Fruit fly (Drosophila melanogaster) whole organism, embryonic: ENCODE results near the gene CG4115.

Experiments used
- Abd-B ChIP-seq: fragments of 200-800 bp; sonication (Bioruptor generic); optimal IDR thresholded peaks from 2 replicates; lab custom pipeline; 2018; ENCODE audit warnings: missing biosample characterization, mild to moderate bottlenecking, missing genetic modification characterization, moderate library complexity
- B-H2 ChIP-seq: fragments of 200-800 bp; sonication (Bioruptor generic); optimal IDR thresholded peaks from 2 replicates; lab custom pipeline; 2018; ENCODE audit warnings: missing biosample characterization, mild to moderate bottlenecking, missing genetic modification characterization
- Bdp1 ChIP-seq: fragments of 200-800 bp; sonication (Bioruptor generic); optimal IDR thresholded peaks from 3 replicates; lab custom pipeline; 2016; ENCODE audit warnings: missing biosample characterization, missing genetic modification characterization
- CG1024 ChIP-seq: fragments of 200-800 bp; sonication (Bioruptor generic); IDR thresholded peaks from 2 replicates; pipeline ENCODE4 v1.3.6; 2022; ENCODE audit warnings: missing biosample characterization, missing genetic modification characterization
- CG11093 ChIP-seq: fragments of 200-800 bp; sonication (Bioruptor generic); IDR thresholded peaks from 3 replicates; pipeline ENCODE4 v1.3.6; 2022; ENCODE audit warnings: missing biosample characterization, missing genetic modification characterization
- CG11247 ChIP-seq: fragments of 200-800 bp; sonication (Bioruptor generic); IDR thresholded peaks from 2 replicates; pipeline ENCODE4 v1.3.6; 2022; ENCODE audit warnings: missing biosample characterization, missing genetic modification characterization
- CG12942 ChIP-seq: fragments of 200-800 bp; sonication (Bioruptor generic); optimal IDR thresholded peaks from 3 replicates; lab custom pipeline; 2016; ENCODE audit warnings: missing biosample characterization, missing genetic modification characterization
- CG13894 ChIP-seq: fragments of 200-800 bp; sonication (Bioruptor generic); optimal IDR thresholded peaks from 3 replicates; lab custom pipeline; 2018; ENCODE audit warnings: missing biosample characterization, mild to moderate bottlenecking, missing genetic modification characterization, moderate library complexity
- CG14050 ChIP-seq: fragments of 200-800 bp; sonication (Bioruptor generic); IDR thresholded peaks from 3 replicates; pipeline ENCODE4 v1.3.6; 2022; ENCODE audit warnings: missing biosample characterization, missing genetic modification characterization
- CG17359 ChIP-seq: fragments of 200-800 bp; sonication (Bioruptor generic); optimal IDR thresholded peaks from 3 replicates; lab custom pipeline; 2018; ENCODE audit warnings: missing biosample characterization, mild to moderate bottlenecking, missing genetic modification characterization, moderate library complexity
- CG1832 ChIP-seq: fragments of 200-800 bp; sonication (Bioruptor generic); optimal IDR thresholded peaks from 2 replicates; lab custom pipeline; 2017; ENCODE audit warnings: missing biosample characterization, mild to moderate bottlenecking, missing genetic modification characterization, inconsistent platforms
- CG18476 ChIP-seq: fragments of 200-800 bp; sonication (Bioruptor generic); optimal IDR thresholded peaks from 2 replicates; lab custom pipeline; 2016; ENCODE audit warnings: missing biosample characterization, mild to moderate bottlenecking, missing genetic modification characterization
- CG18599 ChIP-seq: fragments of 200-800 bp; sonication (Bioruptor generic); optimal IDR thresholded peaks from 3 replicates; lab custom pipeline; 2017; ENCODE audit warnings: missing biosample characterization, missing genetic modification characterization, mild to moderate bottlenecking, moderate library complexity, missing genetic modification reagents
- CG2120 ChIP-seq: fragments of 200-800 bp; sonication (Bioruptor generic); optimal IDR thresholded peaks from 3 replicates; lab custom pipeline; 2016; ENCODE audit warnings: missing biosample characterization, missing genetic modification characterization
- CG34376 ChIP-seq: fragments of 200-800 bp; sonication (Bioruptor generic); optimal IDR thresholded peaks from 2 replicates; lab custom pipeline; 2018; ENCODE audit warnings: missing biosample characterization, mild to moderate bottlenecking, missing genetic modification characterization
- CG4328 ChIP-seq: fragments of 200-800 bp; sonication (Bioruptor generic); optimal IDR thresholded peaks from 3 replicates; lab custom pipeline; 2017; ENCODE audit warnings: missing biosample characterization, missing genetic modification reagents, missing genetic modification characterization
- CG6813 ChIP-seq: fragments of 200-800 bp; sonication (Bioruptor generic); optimal IDR thresholded peaks from 2 replicates; lab custom pipeline; 2017; ENCODE audit warnings: missing biosample characterization, missing genetic modification characterization, mild to moderate bottlenecking, moderate library complexity, missing genetic modification reagents
- CG7745 ChIP-seq: fragments of 200-800 bp; sonication (Bioruptor generic); optimal IDR thresholded peaks from 2 replicates; lab custom pipeline; 2018; ENCODE audit warnings: missing biosample characterization, mild to moderate bottlenecking, missing genetic modification characterization, moderate library complexity
- CG7839 ChIP-seq: fragments of 200-800 bp; sonication (Bioruptor generic); optimal IDR thresholded peaks from 3 replicates; lab custom pipeline; 2018; ENCODE audit warnings: missing biosample characterization, mild to moderate bottlenecking, missing genetic modification characterization, moderate library complexity
- CG8944 ChIP-seq: fragments of 200-800 bp; sonication (Bioruptor generic); optimal IDR thresholded peaks from 3 replicates; lab custom pipeline; 2016; ENCODE audit warnings: missing biosample characterization, missing genetic modification characterization
- CG9932 ChIP-seq: fragments of 200-800 bp; sonication (Bioruptor generic); IDR thresholded peaks from 2 replicates; pipeline ENCODE4 v1.3.6; 2022; ENCODE audit warnings: missing biosample characterization, missing genetic modification characterization
- D19A ChIP-seq: fragments of 200-800 bp; optimal IDR thresholded peaks from 3 replicates; lab custom pipeline; 2019; ENCODE audit warnings: missing biosample characterization, mild to moderate bottlenecking, missing genetic modification characterization, moderate library complexity
- E2f1 ChIP-seq: fragments of 200-800 bp; sonication (Bioruptor generic); IDR thresholded peaks from 2 replicates; pipeline ENCODE4 v1.3.6; 2022; ENCODE audit warnings: missing biosample characterization, missing genetic modification characterization
- Fer1 ChIP-seq: fragments of 200-800 bp; sonication (Bioruptor generic); optimal IDR thresholded peaks from 2 replicates; lab custom pipeline; 2017; ENCODE audit warnings: missing biosample characterization, mild to moderate bottlenecking, missing genetic modification characterization
- Fer2 ChIP-seq: fragments of 200-800 bp; sonication (Bioruptor generic); optimal IDR thresholded peaks from 2 replicates; lab custom pipeline; 2018; ENCODE audit warnings: missing biosample characterization, mild to moderate bottlenecking, missing genetic modification characterization, moderate library complexity
- Meics ChIP-seq: fragments of 200-800 bp; sonication (Bioruptor generic); optimal IDR thresholded peaks from 2 replicates; lab custom pipeline; 2017; ENCODE audit warnings: missing biosample characterization, mild to moderate bottlenecking, missing genetic modification characterization
- NC2α ChIP-seq: fragments of 200-800 bp; sonication (Bioruptor generic); optimal IDR thresholded peaks from 2 replicates; lab custom pipeline; 2016; ENCODE audit warnings: missing biosample characterization, missing genetic modification characterization
- NK7.1 ChIP-seq: fragments of 200-800 bp; sonication (Bioruptor generic); optimal IDR thresholded peaks from 3 replicates; lab custom pipeline; 2016; ENCODE audit warnings: missing biosample characterization, missing genetic modification characterization
- Sry-δ ChIP-seq: fragments of 200-800 bp; sonication (Bioruptor generic); optimal IDR thresholded peaks from 2 replicates; lab custom pipeline; 2016; ENCODE audit warnings: missing biosample characterization, missing genetic modification characterization
- TFAM ChIP-seq: fragments of 200-800 bp; sonication (Bioruptor generic); optimal IDR thresholded peaks from 2 replicates; lab custom pipeline; 2017; ENCODE audit warnings: missing biosample characterization, missing genetic modification characterization, inconsistent platforms
- Xbp1 ChIP-seq: fragments of 200-800 bp; sonication (Bioruptor generic); optimal IDR thresholded peaks from 3 replicates; lab custom pipeline; 2016; ENCODE audit warnings: missing biosample characterization, mild to moderate bottlenecking, missing genetic modification characterization
- bbx ChIP-seq: fragments of 200-800 bp; sonication (Bioruptor generic); IDR thresholded peaks from 2 replicates; pipeline ENCODE4 v1.3.6; 2022; ENCODE audit warnings: missing biosample characterization, missing genetic modification characterization; ENCODE audit not compliant: partially characterized antibody
- ci ChIP-seq: fragments of 200-800 bp; sonication (Bioruptor generic); IDR thresholded peaks from 3 replicates; pipeline ENCODE4 v1.3.6; 2022; ENCODE audit warnings: missing biosample characterization, missing genetic modification characterization
- ewg ChIP-seq: fragments of 200-800 bp; sonication (Bioruptor generic); optimal IDR thresholded peaks from 3 replicates; lab custom pipeline; 2017; ENCODE audit warnings: mild to moderate bottlenecking, missing biosample characterization, missing genetic modification reagents, missing genetic modification characterization
- exex ChIP-seq: fragments of 200-800 bp; sonication (Bioruptor generic); optimal IDR thresholded peaks from 4 replicates; lab custom pipeline; 2018; ENCODE audit warnings: missing biosample characterization, mild to moderate bottlenecking, missing genetic modification characterization, moderate library complexity
- fd102C ChIP-seq: fragments of 200-800 bp; sonication (Bioruptor generic); optimal IDR thresholded peaks from 2 replicates; lab custom pipeline; 2018; ENCODE audit warnings: missing biosample characterization, mild to moderate bottlenecking, missing genetic modification characterization, moderate library complexity
- fd64A ChIP-seq: fragments of 200-800 bp; sonication (Bioruptor generic); optimal IDR thresholded peaks from 3 replicates; lab custom pipeline; 2018; ENCODE audit warnings: missing biosample characterization, mild to moderate bottlenecking, missing genetic modification characterization
- ham ChIP-seq: fragments of 200-800 bp; sonication (Bioruptor generic); IDR thresholded peaks from 2 replicates; pipeline ENCODE4 v1.3.6; 2022; ENCODE audit warnings: missing biosample characterization, missing genetic modification characterization
- klu ChIP-seq: fragments of 200-800 bp; sonication (Bioruptor generic); IDR thresholded peaks from 2 replicates; pipeline ENCODE4 v1.3.6; 2022; ENCODE audit warnings: missing biosample characterization, missing genetic modification characterization
- maf-S ChIP-seq: fragments of 200-800 bp; sonication (Bioruptor generic); optimal IDR thresholded peaks from 2 replicates; lab custom pipeline; 2016; ENCODE audit warnings: missing biosample characterization, missing genetic modification characterization
- mirr ChIP-seq: fragments of 200-800 bp; sonication (Bioruptor generic); optimal IDR thresholded peaks from 3 replicates; lab custom pipeline; 2018; ENCODE audit warnings: missing biosample characterization, mild to moderate bottlenecking, missing genetic modification characterization
- mld ChIP-seq: fragments of 200-800 bp; sonication (Bioruptor generic); IDR thresholded peaks from 3 replicates; pipeline ENCODE4 v1.3.6; 2022; ENCODE audit warnings: missing biosample characterization, missing genetic modification characterization; ENCODE audit not compliant: partially characterized antibody
- slou ChIP-seq: fragments of 200-800 bp; sonication (Bioruptor generic); optimal IDR thresholded peaks from 3 replicates; lab custom pipeline; 2016; ENCODE audit warnings: missing biosample characterization, missing genetic modification characterization
- tap ChIP-seq: fragments of 200-800 bp; optimal IDR thresholded peaks from 3 replicates; lab custom pipeline; 2019; ENCODE audit warnings: missing biosample characterization, mild to moderate bottlenecking, missing genetic modification characterization, moderate library complexity
- tin ChIP-seq: fragments of 200-800 bp; sonication (Bioruptor generic); optimal IDR thresholded peaks from 3 replicates; lab custom pipeline; 2016; ENCODE audit warnings: missing biosample characterization, missing genetic modification characterization
- ttk ChIP-seq: fragments of 200-800 bp; sonication (Bioruptor generic); IDR thresholded peaks from 2 replicates; pipeline ENCODE4 v2.1.2; 2022; ENCODE audit warnings: missing biosample characterization, missing genetic modification characterization
- twi ChIP-seq: fragments of 200-800 bp; optimal IDR thresholded peaks from 2 replicates; lab custom pipeline; 2019; ENCODE audit warnings: missing biosample characterization, mild to moderate bottlenecking, missing genetic modification characterization, moderate library complexity
- usp ChIP-seq: fragments of >200 bp; optimal IDR thresholded peaks from 2 replicates; lab custom pipeline; 2017; ENCODE audit warnings: missing biosample characterization, missing genetic modification characterization
- zen2 ChIP-seq: fragments of 200-800 bp; sonication (Bioruptor generic); IDR thresholded peaks from 3 replicates; pipeline ENCODE4 v1.3.6; 2022; ENCODE audit warnings: missing biosample characterization, missing genetic modification characterization; ENCODE audit not compliant: partially characterized antibody
- zfh1 ChIP-seq: fragments of 200-800 bp; sonication (Bioruptor generic); IDR thresholded peaks from 3 replicates; pipeline ENCODE4 v1.3.6; 2022; ENCODE audit warnings: missing biosample characterization, missing genetic modification characterization

Gene CG4115

dm6 chr3R:12398054-12398453 is 38.2 kb downstream of the CG4115 start:
- peak; percentile 89 for TF ChIP-seq CG7745 (tag; lab: Kevin White, UChicago)
- TF ChIP-seq exex (tag; lab: Kevin White, UChicago) = peak; percentile 86
- TF ChIP-seq ttk = no peak
- no peak for TF ChIP-seq Bdp1 (GFP tag; lab: Kevin White, UChicago)
- peak; percentile 0 for TF ChIP-seq CG6813 (GFP tag; lab: Kevin White, UChicago)
- TF ChIP-seq CG34376 (GFP tag; lab: Kevin White, UChicago) = peak; percentile 18
- no peak for TF ChIP-seq tap (tag; lab: Kevin White, UChicago)
- no peak for TF ChIP-seq Xbp1 (GFP tag; lab: Kevin White, UChicago)
- peak; percentile 17 for TF ChIP-seq D19A
- no peak for TF ChIP-seq CG18599 (GFP tag; lab: Kevin White, UChicago)
- no peak for TF ChIP-seq Abd-B (GFP tag; lab: Kevin White, UChicago)
- TF ChIP-seq NK7.1 (GFP tag; lab: Kevin White, UChicago) = no peak
- no peak for TF ChIP-seq klu
- TF ChIP-seq bbx = no peak
- TF ChIP-seq mirr = peak; percentile 67
- peak; percentile 13 for TF ChIP-seq CG18476 (GFP tag; lab: Kevin White, UChicago)
- TF ChIP-seq CG9932 (GFP tag; lab: Robert Waterston, UW) = no peak

dm6 chr3R:12398620-12399247 is 38.9 kb downstream of the CG4115 start, which contains the start of gene Cyp9f3:
Cyp9f3 (minus strand) TSS chr3R:12398929.
- no peak for TF ChIP-seq TFAM (GFP tag; lab: Kevin White, UChicago)
- peak; percentile 53 for TF ChIP-seq exex (tag; lab: Kevin White, UChicago)
- no peak for TF ChIP-seq CG2120 (GFP tag; lab: Kevin White, UChicago)
- TF ChIP-seq CG14050 (GFP tag; lab: Robert Waterston, UW) = no peak
- TF ChIP-seq mld (GFP tag; lab: Robert Waterston, UW) = no peak
- no peak for TF ChIP-seq maf-S (GFP tag; lab: Kevin White, UChicago)
- TF ChIP-seq E2f1 (GFP tag; lab: Robert Waterston, UW) = no peak
- no peak for TF ChIP-seq zfh1 (GFP tag; lab: Robert Waterston, UW)
- TF ChIP-seq CG1024 (GFP tag; lab: Robert Waterston, UW) = no peak
- TF ChIP-seq CG18599 (GFP tag; lab: Kevin White, UChicago) = no peak
- TF ChIP-seq CG17359 (tag; lab: Kevin White, UChicago) = no peak
- no peak for TF ChIP-seq CG9932 (GFP tag; lab: Robert Waterston, UW)
- TF ChIP-seq fd102C (GFP tag; lab: Kevin White, UChicago) = no peak
- no peak for TF ChIP-seq CG13894 (tag; lab: Kevin White, UChicago)
- no peak for TF ChIP-seq CG7839 (tag; lab: Kevin White, UChicago)
- no peak for TF ChIP-seq Fer2
- no peak for TF ChIP-seq Sry-δ
- TF ChIP-seq NC2α = no peak
- TF ChIP-seq slou = no peak
- TF ChIP-seq ewg = no peak
- no peak for TF ChIP-seq ci (GFP tag; lab: Robert Waterston, UW)
- TF ChIP-seq ham (GFP tag; lab: Robert Waterston, UW) = no peak
- TF ChIP-seq CG11093 (GFP tag; lab: Robert Waterston, UW) = no peak
- no peak for TF ChIP-seq usp
- no peak for TF ChIP-seq Fer1
- TF ChIP-seq CG1832 (GFP tag; lab: Kevin White, UChicago) = no peak
- TF ChIP-seq twi (tag; lab: Kevin White, UChicago) = no peak
- TF ChIP-seq zen2 = no peak
- TF ChIP-seq Meics (GFP tag; lab: Kevin White, UChicago) = no peak
- no peak for TF ChIP-seq B-H2 (GFP tag; lab: Kevin White, UChicago)
- no peak for TF ChIP-seq CG4328 (GFP tag; lab: Kevin White, UChicago)
- TF ChIP-seq CG12942 (GFP tag; lab: Kevin White, UChicago) = no peak
- no peak for TF ChIP-seq CG8944 (GFP tag; lab: Kevin White, UChicago)
- no peak for TF ChIP-seq fd64A (GFP tag; lab: Kevin White, UChicago)
- no peak for TF ChIP-seq tin (GFP tag; lab: Kevin White, UChicago)
- TF ChIP-seq CG11247 (GFP tag; lab: Robert Waterston, UW) = no peak
